Fruit fly (Drosophila melanogaster) whole organism, wandering third instar larva: Measurements from ENCODE around the gene Coq3.
A peak's percentile ranks its signal among the peaks of the same experiment; 100 is the strongest.

Source experiments
- Abd-B ChIP-seq: fragments of >200 bp; optimal IDR thresholded peaks from 2 replicates; lab custom pipeline; 2017; ENCODE audit warnings: missing biosample characterization, missing genetic modification characterization
- CG32264 ChIP-seq: fragments of 200-800 bp; sonication (Bioruptor generic); optimal IDR thresholded peaks from 2 replicates; lab custom pipeline; 2016; ENCODE audit warnings: missing biosample characterization, missing genetic modification characterization
- CG9705 ChIP-seq: fragments of 200-800 bp; sonication (Bioruptor generic); optimal IDR thresholded peaks from 2 replicates; lab custom pipeline; 2018; ENCODE audit warnings: missing biosample characterization, mild to moderate bottlenecking, missing genetic modification characterization
- CrebA ChIP-seq: fragments of 200-800 bp; sonication (Bioruptor generic); optimal IDR thresholded peaks from 2 replicates; lab custom pipeline; 2016; ENCODE audit warnings: missing biosample characterization, mild to moderate bottlenecking, missing genetic modification characterization, borderline replicate concordance
- Dfd ChIP-seq: fragments of >200 bp; optimal IDR thresholded peaks from 2 replicates; lab custom pipeline; 2017; ENCODE audit warnings: missing biosample characterization, missing genetic modification characterization
- Dif ChIP-seq: fragments of 200-275, 200-300 bp; sonication (Bioruptor generic); optimal IDR thresholded peaks from 2 replicates; lab custom pipeline; 2018; ENCODE audit warnings: missing biosample characterization, missing genetic modification characterization; ENCODE audit not compliant: partially characterized antibody
- GATAd ChIP-seq: sonication (Bioruptor generic); optimal IDR thresholded peaks from 2 replicates; lab custom pipeline; 2016; ENCODE audit warnings: missing biosample characterization, missing genetic modification characterization
- HLH106 ChIP-seq: fragments of 200-800 bp; optimal IDR thresholded peaks from 3 replicates; lab custom pipeline; 2019; ENCODE audit warnings: missing biosample characterization, mild to moderate bottlenecking, missing genetic modification characterization, moderate library complexity
- Hnf4 ChIP-seq: fragments of 200-800 bp; sonication (Bioruptor generic); optimal IDR thresholded peaks from 2 replicates; lab custom pipeline; 2016; ENCODE audit warnings: missing biosample characterization, mild to moderate bottlenecking, missing genetic modification characterization
- Hr78 ChIP-seq: fragments of >200 bp; optimal IDR thresholded peaks from 2 replicates; lab custom pipeline; 2017; ENCODE audit warnings: missing biosample characterization, missing genetic modification characterization
- Hr83 ChIP-seq: fragments of 200-300 bp; sonication (Bioruptor generic); optimal IDR thresholded peaks from 2 replicates; lab custom pipeline; 2016; ENCODE audit warnings: missing biosample characterization, mild to moderate bottlenecking, missing genetic modification characterization, moderate library complexity; ENCODE audit not compliant: poor library complexity, severe bottlenecking
- Jra ChIP-seq: sonication (Bioruptor generic); optimal IDR thresholded peaks from 2 replicates; lab custom pipeline; 2016; ENCODE audit warnings: missing biosample characterization, missing genetic modification characterization
- Mio ChIP-seq: sonication (Bioruptor generic); optimal IDR thresholded peaks from 2 replicates; lab custom pipeline; 2016; ENCODE audit warnings: missing biosample characterization, missing genetic modification characterization
- Myc ChIP-seq: fragments of >200 bp; optimal IDR thresholded peaks from 2 replicates; lab custom pipeline; 2017
- N ChIP-seq: fragments of >200 bp; optimal IDR thresholded peaks from 2 replicates; lab custom pipeline; 2018; ENCODE audit warnings: missing biosample characterization, missing external identifiers, missing genetic modification characterization
- OdsH ChIP-seq: fragments of 200-800 bp; sonication (Bioruptor generic); optimal IDR thresholded peaks from 2 replicates; lab custom pipeline; 2016; ENCODE audit warnings: missing biosample characterization, mild to moderate bottlenecking, missing genetic modification characterization
- Rel ChIP-seq, 2 experiments: fragments of 200-800 bp; sonication (Bioruptor generic) in 1 of 2; optimal IDR thresholded peaks; 2 replicates in 1 of 2; 3 replicates in 1 of 2; lab custom pipeline; 2016 to 2019; ENCODE audit warnings: mild to moderate bottlenecking in 2 of 2, missing biosample characterization in 2 of 2, missing genetic modification characterization in 2 of 2, moderate library complexity in 1 of 2
- Sp1 ChIP-seq: fragments of 200-800 bp; sonication (Bioruptor generic); optimal IDR thresholded peaks from 3 replicates; lab custom pipeline; 2019; ENCODE audit warnings: missing biosample characterization, mild to moderate bottlenecking, missing genetic modification characterization, moderate library complexity
- Vsx2 ChIP-seq: fragments of 200-300, 225-300 bp; sonication (Bioruptor generic); optimal IDR thresholded peaks from 2 replicates; lab custom pipeline; 2018; ENCODE audit warnings: missing biosample characterization, missing genetic modification characterization; ENCODE audit not compliant: partially characterized antibody
- br ChIP-seq: fragments of 200-800 bp; sonication (Bioruptor generic); optimal IDR thresholded peaks from 2 replicates; lab custom pipeline; 2016; ENCODE audit warnings: missing biosample characterization, missing genetic modification characterization
- brk ChIP-seq: fragments of 200-800 bp; sonication (Bioruptor generic); optimal IDR thresholded peaks from 2 replicates; lab custom pipeline; 2016; ENCODE audit warnings: missing biosample characterization, mild to moderate bottlenecking, missing genetic modification characterization
- dl ChIP-seq, 2 experiments: fragments of 175-275, 200-275 bp in 1 of 2; fragments of 200-275 bp in 1 of 2; sonication (Bioruptor generic); optimal IDR thresholded peaks; lab custom pipeline; 2018; ENCODE audit warnings: mild to moderate bottlenecking in 2 of 2, missing biosample characterization in 2 of 2, missing genetic modification characterization in 2 of 2, moderate library complexity in 2 of 2; ENCODE audit not compliant: partially characterized antibody in 2 of 2, insufficient read depth in 1 of 2
- dmrt93B ChIP-seq: fragments of 200-800 bp; sonication (Bioruptor generic); optimal IDR thresholded peaks from 2 replicates; lab custom pipeline; 2018; ENCODE audit warnings: missing biosample characterization, mild to moderate bottlenecking, missing genetic modification characterization
- dsf ChIP-seq: sonication (Bioruptor generic); optimal IDR thresholded peaks from 2 replicates; lab custom pipeline; 2016; ENCODE audit warnings: missing biosample characterization, missing genetic modification characterization, borderline replicate concordance
- ey ChIP-seq: fragments of 200-800 bp; sonication (Bioruptor generic); optimal IDR thresholded peaks from 2 replicates; lab custom pipeline; 2016; ENCODE audit warnings: missing biosample characterization, missing genetic modification characterization
- foxo ChIP-seq, 2 experiments: fragments of 200-800 bp; sonication (Bioruptor generic); optimal IDR thresholded peaks; 2 replicates in 1 of 2; 3 replicates in 1 of 2; lab custom pipeline; 2016 to 2017; ENCODE audit warnings: missing biosample characterization in 2 of 2, missing genetic modification characterization in 2 of 2
- fru ChIP-seq: fragments of 200-800 bp; sonication (Bioruptor generic); optimal IDR thresholded peaks from 3 replicates; lab custom pipeline; 2016; ENCODE audit warnings: missing biosample characterization, mild to moderate bottlenecking, missing genetic modification characterization
- h ChIP-seq: fragments of 200-800 bp; sonication (Bioruptor generic); optimal IDR thresholded peaks from 3 replicates; lab custom pipeline; 2016; ENCODE audit warnings: missing biosample characterization, mild to moderate bottlenecking, missing genetic modification characterization
- jim ChIP-seq: fragments of 175-275, 200-325 bp; sonication (Bioruptor generic); optimal IDR thresholded peaks from 2 replicates; lab custom pipeline; 2016; ENCODE audit warnings: missing biosample characterization, mild to moderate bottlenecking, missing genetic modification characterization
- lola ChIP-seq: fragments of >200 bp; optimal IDR thresholded peaks from 2 replicates; lab custom pipeline; 2017; ENCODE audit warnings: missing biosample characterization, missing genetic modification characterization
- pan ChIP-seq: fragments of >200 bp; optimal IDR thresholded peaks from 2 replicates; lab custom pipeline; 2017
- psq ChIP-seq: fragments of 200-800 bp; sonication (Bioruptor generic); optimal IDR thresholded peaks from 3 replicates; lab custom pipeline; 2017; ENCODE audit warnings: missing biosample characterization, mild to moderate bottlenecking, missing genetic modification characterization, moderate library complexity
- rgr ChIP-seq: fragments of 200-800 bp; sonication (Bioruptor generic); optimal IDR thresholded peaks from 3 replicates; lab custom pipeline; 2016; ENCODE audit warnings: missing biosample characterization, mild to moderate bottlenecking, missing genetic modification characterization
- sage ChIP-seq: fragments of 200-800 bp; sonication (Bioruptor generic); optimal IDR thresholded peaks from 2 replicates; lab custom pipeline; 2016; ENCODE audit warnings: missing biosample characterization, mild to moderate bottlenecking, missing genetic modification characterization
- sv ChIP-seq: fragments of 200-800 bp; sonication (Bioruptor generic); optimal IDR thresholded peaks from 3 replicates; lab custom pipeline; 2016; ENCODE audit warnings: missing biosample characterization, missing genetic modification characterization
- tai ChIP-seq: sonication (Bioruptor generic); optimal IDR thresholded peaks from 2 replicates; lab custom pipeline; 2016; ENCODE audit warnings: missing biosample characterization, missing genetic modification characterization
- usp ChIP-seq: fragments of >200 bp; optimal IDR thresholded peaks from 2 replicates; lab custom pipeline; 2017; ENCODE audit warnings: missing biosample characterization, missing genetic modification characterization
- woc ChIP-seq: sonication (Bioruptor generic); optimal IDR thresholded peaks from 2 replicates; lab custom pipeline; 2016; ENCODE audit warnings: missing biosample characterization, mild to moderate bottlenecking, missing genetic modification characterization

Coq3 gene

dm6 chr2L:21168295-21169159, 10.1 kb upstream of the Coq3 start, which contains the start of the genes mAcon1, CG43345 and CG43346 (continued):
- TF ChIP-seq CG32264, result peak; percentile 48
- TF ChIP-seq rgr (GFP tag; lab: Kevin White, UChicago), result peak; percentile 84
- TF ChIP-seq dmrt93B (GFP tag; lab: Kevin White, UChicago), result peak; percentile 82
- no peak for TF ChIP-seq Hr78 (GFP tag; lab: Kevin White, UChicago)
- TF ChIP-seq Myc (lab: Kevin White, UChicago), result peak; percentile 100
- TF ChIP-seq Rel (GFP tag; optimal IDR thresholded peaks at IDR 0.05; lab: Kevin White, UChicago), result no peak
- TF ChIP-seq Rel (tag; optimal IDR thresholded peaks at IDR 0.05; lab: Kevin White, UChicago), result peak; percentile 71
- TF ChIP-seq sage (GFP tag; lab: Kevin White, UChicago), result no peak
- TF ChIP-seq Dif (GFP tag; lab: Kevin White, UChicago), result no peak
- no peak for TF ChIP-seq N
- peak; percentile 85 for TF ChIP-seq Hnf4
- no peak for TF ChIP-seq jim (GFP tag; lab: Kevin White, UChicago)
- TF ChIP-seq, all 38 proteins: peak for 21

dm6 chr2L:21166422-21166821, 8.0 kb upstream of the Coq3 start:
- TF ChIP-seq usp (GFP tag; lab: Kevin White, UChicago) (no peak), woc (peak; percentile 4), HLH106 (tag; lab: Kevin White, UChicago) (peak; percentile 11), foxo (GFP tag; optimal IDR thresholded peaks at IDR 0.05; lab: Kevin White, UChicago) (no peak), Dif (GFP tag; lab: Kevin White, UChicago) (no peak), Dfd (no peak), br (GFP tag; lab: Kevin White, UChicago) (no peak), dmrt93B (GFP tag; lab: Kevin White, UChicago) (no peak), Vsx2 (no peak), Rel (GFP tag; optimal IDR thresholded peaks at IDR 0.05; lab: Kevin White, UChicago) (no peak), Rel (tag; optimal IDR thresholded peaks at IDR 0.05; lab: Kevin White, UChicago) (peak; percentile 39), sage (GFP tag; lab: Kevin White, UChicago) (no peak), fru (GFP tag; lab: Kevin White, UChicago) (no peak), brk (no peak), Mio (GFP tag; lab: Kevin White, UChicago) (no peak), CG9705 (GFP tag; lab: Kevin White, UChicago) (no peak), dl (GFP tag; optimal IDR thresholded peaks at IDR 0.05; lab: Kevin White, UChicago; ENCODE audit: insufficient read depth in 1 of 2, partially characterized antibody in 2 of 2) (no peak), OdsH (GFP tag; lab: Kevin White, UChicago) (no peak), CG32264 (no peak), psq (GFP tag; lab: Kevin White, UChicago) (no peak), Hr78 (GFP tag; lab: Kevin White, UChicago) (no peak), pan (lab: Kevin White, UChicago) (no peak), Hr83 (GFP tag; lab: Kevin White, UChicago) (no peak), h (GFP tag; lab: Kevin White, UChicago) (peak; percentile 36), rgr (GFP tag; lab: Kevin White, UChicago) (peak; percentile 1), Abd-B (GFP tag; lab: Kevin White, UChicago) (no peak), GATAd (no peak), Hnf4 (peak; percentile 12), tai (GFP tag; lab: Kevin White, UChicago) (no peak), dsf (GFP tag; lab: Kevin White, UChicago) (no peak), jim (GFP tag; lab: Kevin White, UChicago) (no peak), Sp1 (no peak), Myc (lab: Kevin White, UChicago) (peak; percentile 6), CrebA (GFP tag; lab: Kevin White, UChicago) (no peak), Jra (GFP tag; lab: Kevin White, UChicago) (no peak), sv (GFP tag; lab: Kevin White, UChicago) (no peak), ey (GFP tag; lab: Kevin White, UChicago) (no peak), N (no peak), lola (GFP tag; lab: Kevin White, UChicago) (no peak)
